Worm (Caenorhabditis elegans) whole organism, mixed stage, embryonic: Measurements from ENCODE around the gene srj-1.

Experiments
- ceh-43 ChIP-seq: fragments of 200-800 bp; sonication (Bioruptor generic); optimal IDR thresholded peaks from 2 replicates; lab custom pipeline; 2018; ENCODE audit warnings: mild to moderate bottlenecking, missing genetic modification characterization, moderate library complexity, missing compliant biosample characterization
- nhr-12 ChIP-seq: fragments of 150-350 bp; optimal IDR thresholded peaks from 2 replicates; lab custom pipeline; 2014; ENCODE audit warnings: missing biosample characterization, missing genetic modification characterization
- sem-2 ChIP-seq: fragments of 200-800 bp; sonication (Bioruptor generic); optimal IDR thresholded peaks from 2 replicates; lab custom pipeline; 2018; ENCODE audit warnings: mild to moderate bottlenecking, missing genetic modification characterization, missing compliant biosample characterization
- ztf-11 ChIP-seq: fragments of 150-350 bp; optimal IDR thresholded peaks from 2 replicates; lab custom pipeline; 2014; ENCODE audit warnings: missing biosample characterization, missing genetic modification characterization

- TF ChIP-seq sem-2 (GFP tag; lab: Kevin White, UChicago), result no peak
- TF ChIP-seq nhr-12 (tag; lab: Kevin White, UChicago), result no peak
- no peak for TF ChIP-seq ztf-11
- TF ChIP-seq ceh-43 (GFP tag; lab: Kevin White, UChicago), result no peak
Measured at ce11 chrIV:11961485-11962255, 3.6 kb downstream of the srj-1 start, which contains the start of gene ZK829.7.
